Worm (Caenorhabditis elegans) whole organism, midembryonic: ENCODE results near the gene ubc-26.

Experiments
- ref-1 ChIP-seq: fragments of 200-800 bp; sonication (Bioruptor generic); conservative IDR thresholded peaks from 2 replicates; pipeline ENCODE4 v1.3.6; 2022; ENCODE audit warnings: missing genetic modification reagents, missing genetic modification characterization, missing compliant biosample characterization
- ztf-29 ChIP-seq: fragments of 200-800 bp; sonication (Bioruptor generic); IDR thresholded peaks from 2 replicates; pipeline ENCODE4 v1.3.6; 2022; ENCODE audit warnings: missing genetic modification reagents, missing genetic modification characterization, missing compliant biosample characterization

DNA sequence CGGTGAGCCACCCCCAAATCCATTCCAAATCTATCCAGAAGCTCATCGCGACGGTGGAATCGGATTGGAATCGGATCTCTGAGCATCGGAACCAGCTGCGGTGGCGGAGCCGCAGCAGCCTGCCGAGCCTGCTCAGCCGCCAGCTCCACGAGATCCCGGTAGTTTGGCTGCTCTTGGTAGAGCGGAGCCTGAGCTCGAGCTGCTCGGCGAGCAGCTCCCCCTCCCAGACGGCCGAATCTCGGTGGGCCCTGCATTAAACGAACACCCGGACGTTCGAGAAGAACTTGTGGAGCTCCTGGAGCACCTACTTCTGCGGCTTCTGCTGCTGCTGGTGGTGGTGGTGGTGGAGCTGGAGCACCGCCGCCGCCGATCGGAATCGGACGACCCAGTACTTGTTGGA is 3.6 kb upstream of the ubc-26 start:
- TF ChIP-seq ref-1 (GFP tag; lab: Robert Waterston, UW) = no peak
- TF ChIP-seq ztf-29 (GFP tag; lab: Robert Waterston, UW) = no peak
